Fruit fly (Drosophila melanogaster) whole organism, prepupa: ENCODE measurements around the gene CG3868.

Source experiments
- CG31627 ChIP-seq: fragments of 200-800 bp; sonication (Bioruptor generic); optimal IDR thresholded peaks from 3 replicates; lab custom pipeline; 2016; ENCODE audit warnings: missing biosample characterization, missing genetic modification characterization
- CG6163 ChIP-seq: fragments of 200-800 bp; sonication (Bioruptor generic); IDR thresholded peaks from 3 replicates; pipeline ENCODE4 v1.3.6; 2022; ENCODE audit warnings: missing biosample characterization, missing genetic modification characterization
- CG6276 ChIP-seq: fragments of 200-800 bp; sonication (Bioruptor generic); optimal IDR thresholded peaks from 2 replicates; lab custom pipeline; 2017; ENCODE audit warnings: missing biosample characterization, mild to moderate bottlenecking, missing genetic modification characterization
- CG6792 ChIP-seq: fragments of 200-800 bp; sonication (Bioruptor generic); optimal IDR thresholded peaks from 3 replicates; lab custom pipeline; 2016; ENCODE audit warnings: missing biosample characterization, missing genetic modification characterization
- CG6854 ChIP-seq: fragments of 200-800 bp; sonication (Bioruptor generic); optimal IDR thresholded peaks from 2 replicates; lab custom pipeline; 2017; ENCODE audit warnings: missing biosample characterization, mild to moderate bottlenecking, missing genetic modification characterization
- CG8319 ChIP-seq: fragments of 200-800 bp; sonication (Bioruptor generic); optimal IDR thresholded peaks from 3 replicates; lab custom pipeline; 2016; ENCODE audit warnings: missing biosample characterization, missing genetic modification characterization
- Ets21C ChIP-seq: fragments of 200-800 bp; sonication (Bioruptor generic); optimal IDR thresholded peaks from 3 replicates; lab custom pipeline; 2016; ENCODE audit warnings: missing biosample characterization, missing genetic modification characterization
- Lpt ChIP-seq: fragments of 200-800 bp; sonication (Bioruptor generic); optimal IDR thresholded peaks from 3 replicates; lab custom pipeline; 2016; ENCODE audit warnings: missing biosample characterization, missing genetic modification characterization
- eg ChIP-seq: fragments of 200-800 bp; sonication (Bioruptor generic); IDR thresholded peaks from 3 replicates; pipeline ENCODE4 v1.3.6; 2022; ENCODE audit warnings: missing biosample characterization, missing genetic modification characterization
- pdm3 ChIP-seq: fragments of 200-800 bp; sonication (Bioruptor generic); optimal IDR thresholded peaks from 3 replicates; lab custom pipeline; 2016; ENCODE audit warnings: missing biosample characterization, missing genetic modification characterization

DNA sequence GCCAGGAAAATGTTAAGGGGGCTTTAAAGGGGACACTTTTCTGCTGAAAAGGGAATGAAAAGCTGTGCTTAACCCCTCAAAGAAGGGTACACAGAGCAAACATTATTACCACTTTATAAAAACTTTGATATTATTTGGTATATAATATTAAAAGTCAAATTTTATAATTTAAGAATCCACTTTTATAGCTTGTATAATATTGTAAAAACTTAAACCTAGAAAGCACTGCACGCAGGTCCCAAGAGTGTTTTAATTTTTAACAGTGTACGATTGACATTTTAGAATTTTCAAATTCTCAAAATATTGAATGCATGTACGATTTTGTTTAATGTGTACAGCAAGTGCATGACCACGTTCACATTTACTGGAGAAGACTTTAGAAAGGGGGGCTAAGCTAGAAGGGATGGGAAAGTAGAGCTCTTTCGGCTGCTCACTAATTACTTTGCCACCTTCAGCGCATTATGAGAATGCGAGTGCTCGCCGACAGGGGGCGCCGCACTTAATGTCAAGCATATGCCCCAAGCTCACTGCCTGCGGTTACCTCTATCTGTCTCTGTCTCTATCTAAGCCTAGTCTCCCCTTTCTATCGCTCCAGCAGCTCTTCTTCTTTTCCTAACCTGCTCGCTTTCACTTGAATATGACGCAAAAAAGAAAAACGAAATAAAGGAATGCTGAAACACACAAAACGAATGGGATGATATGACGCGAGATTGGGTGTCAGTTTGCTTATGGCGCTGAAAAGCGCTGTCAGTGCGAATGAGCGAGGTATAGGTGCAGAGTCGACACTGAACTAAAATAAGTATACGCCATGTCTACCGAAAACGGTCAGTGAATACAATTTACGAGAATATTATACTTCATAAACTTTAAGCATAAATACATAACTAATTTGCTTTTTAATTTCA, 42.5 kb downstream of the CG3868 start:
- no peak for TF ChIP-seq pdm3
- peak; percentile 66; the same call in 2 of the 3 replicates for TF ChIP-seq CG6163
- TF ChIP-seq CG31627 = no peak
- no peak for TF ChIP-seq CG6854 (GFP tag; lab: Kevin White, UChicago)
- TF ChIP-seq CG6276 (GFP tag; lab: Kevin White, UChicago) = peak; percentile 18
- peak; percentile 7 for TF ChIP-seq CG8319 (GFP tag; lab: Kevin White, UChicago)
- no peak for TF ChIP-seq CG6792
- peak; percentile 46; the same call in 2 of the 3 replicates for TF ChIP-seq eg
- no peak for TF ChIP-seq Ets21C (GFP tag; lab: Kevin White, UChicago)
- no peak for TF ChIP-seq Lpt (GFP tag; lab: Kevin White, UChicago)
